Fruit fly (Drosophila melanogaster) whole organism, pupa: ENCODE measurements around the gene CG9727.

Source experiments
- CG10348 ChIP-seq: fragments of 200-800 bp; sonication (Bioruptor generic); IDR thresholded peaks from 2 replicates; pipeline ENCODE4 v1.3.6; 2022; ENCODE audit warnings: missing biosample characterization, missing genetic modification characterization
- CG12605 ChIP-seq: fragments of 200-800 bp; sonication (Bioruptor generic); IDR thresholded peaks from 2 replicates; pipeline ENCODE4 v1.3.6; 2022; ENCODE audit warnings: missing biosample characterization, missing genetic modification characterization
- CG13204 ChIP-seq: fragments of 200-800 bp; sonication (Bioruptor generic); optimal IDR thresholded peaks from 2 replicates; lab custom pipeline; 2018; ENCODE audit warnings: missing biosample characterization, mild to moderate bottlenecking, missing genetic modification characterization, moderate library complexity
- CG14655 ChIP-seq: fragments of 200-800 bp; sonication (Bioruptor generic); optimal IDR thresholded peaks from 3 replicates; lab custom pipeline; 2017; ENCODE audit warnings: mild to moderate bottlenecking, missing biosample characterization, missing genetic modification reagents, missing genetic modification characterization
- CG15710 ChIP-seq: fragments of 200-800 bp; sonication (Bioruptor generic); optimal IDR thresholded peaks from 2 replicates; lab custom pipeline; 2018; ENCODE audit warnings: missing biosample characterization, mild to moderate bottlenecking, missing genetic modification characterization, moderate library complexity
- CG17806 ChIP-seq: fragments of 200-800 bp; sonication (Bioruptor generic); optimal IDR thresholded peaks from 2 replicates; lab custom pipeline; 2018; ENCODE audit warnings: missing biosample characterization, mild to moderate bottlenecking, missing genetic modification characterization, moderate library complexity
- CG32121 ChIP-seq: fragments of 200-800 bp; sonication (Bioruptor generic); IDR thresholded peaks from 2 replicates; pipeline ENCODE4 v1.3.6; 2022; ENCODE audit warnings: missing biosample characterization, missing genetic modification characterization
- CG34367 ChIP-seq: fragments of 200-800 bp; sonication (Bioruptor generic); optimal IDR thresholded peaks from 2 replicates; lab custom pipeline; 2018; ENCODE audit warnings: missing biosample characterization, mild to moderate bottlenecking, missing genetic modification characterization
- CG4496 ChIP-seq: fragments of 200-800 bp; sonication (Bioruptor generic); IDR thresholded peaks from 3 replicates; pipeline ENCODE4 v1.3.6; 2022; ENCODE audit warnings: missing biosample characterization, missing genetic modification characterization
- CG8159 ChIP-seq: fragments of 200-800 bp; sonication (Bioruptor generic); optimal IDR thresholded peaks from 3 replicates; lab custom pipeline; 2018; ENCODE audit warnings: missing biosample characterization, mild to moderate bottlenecking, missing genetic modification characterization, moderate library complexity
- CG8301 ChIP-seq: fragments of 200-800 bp; sonication (Bioruptor generic); optimal IDR thresholded peaks from 2 replicates; lab custom pipeline; 2018; ENCODE audit warnings: missing biosample characterization, mild to moderate bottlenecking, missing genetic modification characterization
- CG9948 ChIP-seq: fragments of 200-800 bp; sonication (Bioruptor generic); optimal IDR thresholded peaks from 2 replicates; lab custom pipeline; 2018; ENCODE audit warnings: missing biosample characterization, mild to moderate bottlenecking, missing genetic modification characterization, moderate library complexity
- D1 ChIP-seq: fragments of 200-800 bp; sonication (Bioruptor generic); optimal IDR thresholded peaks from 2 replicates; lab custom pipeline; 2018; ENCODE audit warnings: missing biosample characterization, mild to moderate bottlenecking, missing genetic modification characterization, moderate library complexity
- EcR ChIP-seq: fragments of 200-800 bp; sonication (Bioruptor generic); optimal IDR thresholded peaks from 3 replicates; lab custom pipeline; 2019; ENCODE audit warnings: missing biosample characterization, missing genetic modification characterization, mild to moderate bottlenecking, moderate library complexity, missing genetic modification reagents
- Ets98B ChIP-seq: fragments of 200-800 bp; sonication (Bioruptor generic); IDR thresholded peaks from 2 replicates; pipeline ENCODE4 v1.3.6; 2022; ENCODE audit warnings: missing biosample characterization, missing genetic modification characterization
- Pif1A ChIP-seq: fragments of 200-800 bp; sonication (Bioruptor generic); optimal IDR thresholded peaks from 3 replicates; lab custom pipeline; 2016; ENCODE audit warnings: missing biosample characterization, missing genetic modification characterization
- Pif1B ChIP-seq: fragments of 200-800 bp; sonication (Bioruptor generic); optimal IDR thresholded peaks from 3 replicates; lab custom pipeline; 2016; ENCODE audit warnings: missing biosample characterization, missing genetic modification characterization
- Snoo ChIP-seq: fragments of 200-800 bp; sonication (Bioruptor generic); optimal IDR thresholded peaks from 3 replicates; lab custom pipeline; 2017; ENCODE audit warnings: missing biosample characterization, mild to moderate bottlenecking, missing genetic modification characterization, inconsistent platforms
- fd96Ca ChIP-seq: fragments of 200-800 bp; sonication (Bioruptor generic); IDR thresholded peaks from 3 replicates; pipeline ENCODE4 v1.3.6; 2022; ENCODE audit warnings: missing biosample characterization, missing genetic modification characterization
- gl ChIP-seq: fragments of 200-800 bp; sonication (Bioruptor generic); optimal IDR thresholded peaks from 2 replicates; lab custom pipeline; 2018; ENCODE audit warnings: missing biosample characterization, mild to moderate bottlenecking, missing genetic modification characterization
- rn ChIP-seq: fragments of 200-800 bp; sonication (Bioruptor generic); IDR thresholded peaks from 2 replicates; pipeline ENCODE4 v1.3.6; 2022; ENCODE audit warnings: missing biosample characterization, missing genetic modification characterization

Gene CG9727

DNA sequence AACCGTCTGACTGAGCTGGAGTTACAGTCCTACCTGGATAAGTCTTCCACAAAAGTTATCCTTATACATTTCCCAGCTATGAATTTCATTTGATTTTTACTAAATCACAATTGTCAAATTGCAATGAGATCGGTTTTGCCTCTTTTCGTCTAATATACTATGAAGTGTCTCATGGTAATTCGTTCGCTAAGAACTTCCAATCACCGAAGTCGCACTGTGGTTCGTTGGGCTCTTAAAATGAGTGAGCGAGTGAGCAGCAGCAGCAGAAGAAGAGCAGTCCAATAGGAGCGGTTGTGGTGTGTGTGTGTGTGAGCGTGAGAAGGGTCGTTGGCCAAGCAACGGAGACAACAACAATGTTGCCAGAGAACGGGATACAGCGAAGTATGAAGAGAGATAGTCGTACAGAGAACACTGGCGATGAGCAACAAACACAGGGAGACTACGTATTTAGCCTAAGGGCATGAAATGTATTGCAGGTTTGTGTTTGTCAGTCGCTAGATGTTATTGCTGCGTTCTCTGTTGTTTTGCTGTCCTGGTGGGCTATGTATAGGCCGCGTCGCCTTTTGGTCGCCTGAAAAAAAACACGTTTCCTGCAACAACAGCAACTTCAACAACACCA, 32.4 kb downstream of the CG9727 start:
- TF ChIP-seq CG8301 (tag; lab: Kevin White, UChicago), result peak; percentile 95
- TF ChIP-seq CG13204 (GFP tag; lab: Kevin White, UChicago), result peak; percentile 86
- peak; percentile 98 for TF ChIP-seq EcR (GFP tag; lab: Kevin White, UChicago)
- peak; percentile 98 for TF ChIP-seq Pif1B
- peak; percentile 68 for TF ChIP-seq D1 (tag; lab: Kevin White, UChicago)
- peak; percentile 87 for TF ChIP-seq rn (GFP tag; lab: Robert Waterston, UW)
- TF ChIP-seq CG4496, result peak; percentile 95
- TF ChIP-seq gl (tag; lab: Kevin White, UChicago), result peak; percentile 95
- peak; percentile 69 for TF ChIP-seq CG12605 (GFP tag; lab: Robert Waterston, UW)
- peak; percentile 96 for TF ChIP-seq CG9948 (tag; lab: Kevin White, UChicago)
- TF ChIP-seq CG34367 (tag; lab: Kevin White, UChicago), result peak; percentile 97
- TF ChIP-seq CG15710 (tag; lab: Kevin White, UChicago), result peak; percentile 96
- peak; percentile 97 for TF ChIP-seq Snoo (tag; lab: Kevin White, UChicago)
- peak; percentile 98 for TF ChIP-seq Pif1A (GFP tag; lab: Kevin White, UChicago)
- TF ChIP-seq CG14655 (GFP tag; lab: Kevin White, UChicago), result peak; percentile 96
- peak; percentile 84 for TF ChIP-seq CG32121 (GFP tag; lab: Robert Waterston, UW)
- TF ChIP-seq Ets98B (GFP tag; lab: Robert Waterston, UW), result peak; percentile 89
- TF ChIP-seq CG8159 (tag; lab: Kevin White, UChicago), result peak; percentile 96
- TF ChIP-seq CG10348 (GFP tag; lab: Robert Waterston, UW), result peak; percentile 60
- peak; percentile 97 for TF ChIP-seq CG17806 (tag; lab: Kevin White, UChicago)
- TF ChIP-seq fd96Ca, result peak; percentile 94

dm6 chr3R:6423128-6423527, 33.3 kb downstream of the CG9727 start:
- TF ChIP-seq CG8159 (tag; lab: Kevin White, UChicago) (no peak), CG9948 (tag; lab: Kevin White, UChicago) (no peak), fd96Ca (no peak), CG17806 (tag; lab: Kevin White, UChicago) (no peak), CG32121 (GFP tag; lab: Robert Waterston, UW) (no peak), CG15710 (tag; lab: Kevin White, UChicago) (no peak), CG8301 (tag; lab: Kevin White, UChicago) (no peak), rn (GFP tag; lab: Robert Waterston, UW) (no peak), Ets98B (GFP tag; lab: Robert Waterston, UW) (no peak), CG14655 (GFP tag; lab: Kevin White, UChicago) (no peak), gl (tag; lab: Kevin White, UChicago) (no peak), EcR (GFP tag; lab: Kevin White, UChicago) (no peak), CG10348 (GFP tag; lab: Robert Waterston, UW) (no peak), Pif1A (GFP tag; lab: Kevin White, UChicago) (no peak), D1 (tag; lab: Kevin White, UChicago) (no peak)

dm6 chr3R:6421712-6422141, 34.7 kb downstream of the CG9727 start:
- no peak for TF ChIP-seq CG9948 (tag; lab: Kevin White, UChicago)
- TF ChIP-seq rn (GFP tag; lab: Robert Waterston, UW), result no peak
- TF ChIP-seq EcR (GFP tag; lab: Kevin White, UChicago), result peak; percentile 98
- TF ChIP-seq CG13204 (GFP tag; lab: Kevin White, UChicago), result peak; percentile 70
- no peak for TF ChIP-seq CG34367 (tag; lab: Kevin White, UChicago)
- TF ChIP-seq CG4496, result no peak
- peak; percentile 16 for TF ChIP-seq Pif1A (GFP tag; lab: Kevin White, UChicago)
- TF ChIP-seq CG32121 (GFP tag; lab: Robert Waterston, UW), result 0 out of 2 replicates have a peak, but pooled peaks have one; percentile 39
- no peak for TF ChIP-seq CG10348 (GFP tag; lab: Robert Waterston, UW)
- TF ChIP-seq CG14655 (GFP tag; lab: Kevin White, UChicago), result no peak
- TF ChIP-seq gl (tag; lab: Kevin White, UChicago), result no peak
- no peak for TF ChIP-seq CG12605 (GFP tag; lab: Robert Waterston, UW)
- TF ChIP-seq D1 (tag; lab: Kevin White, UChicago), result no peak
- no peak for TF ChIP-seq CG15710 (tag; lab: Kevin White, UChicago)
- TF ChIP-seq CG8301 (tag; lab: Kevin White, UChicago), result no peak
- TF ChIP-seq fd96Ca, result no peak
- TF ChIP-seq Ets98B (GFP tag; lab: Robert Waterston, UW), result 0 out of 2 replicates have a peak, but pooled peaks have one; percentile 27
- no peak for TF ChIP-seq CG17806 (tag; lab: Kevin White, UChicago)
- TF ChIP-seq Snoo (tag; lab: Kevin White, UChicago), result peak; percentile 10
- TF ChIP-seq Pif1B, result no peak
- no peak for TF ChIP-seq CG8159 (tag; lab: Kevin White, UChicago)

dm6 chr3R:6421263-6421662, 35.2 kb downstream of the CG9727 start:
- TF ChIP-seq fd96Ca, result no peak
- no peak for TF ChIP-seq CG13204 (GFP tag; lab: Kevin White, UChicago)
- TF ChIP-seq CG12605 (GFP tag; lab: Robert Waterston, UW), result no peak
- TF ChIP-seq CG32121 (GFP tag; lab: Robert Waterston, UW), result no peak
- no peak for TF ChIP-seq D1 (tag; lab: Kevin White, UChicago)
- no peak for TF ChIP-seq Snoo (tag; lab: Kevin White, UChicago)
- no peak for TF ChIP-seq rn (GFP tag; lab: Robert Waterston, UW)
- no peak for TF ChIP-seq Pif1B
- TF ChIP-seq CG4496, result no peak
- no peak for TF ChIP-seq Ets98B (GFP tag; lab: Robert Waterston, UW)
- TF ChIP-seq CG8301 (tag; lab: Kevin White, UChicago), result no peak
- no peak for TF ChIP-seq EcR (GFP tag; lab: Kevin White, UChicago)

DNA sequence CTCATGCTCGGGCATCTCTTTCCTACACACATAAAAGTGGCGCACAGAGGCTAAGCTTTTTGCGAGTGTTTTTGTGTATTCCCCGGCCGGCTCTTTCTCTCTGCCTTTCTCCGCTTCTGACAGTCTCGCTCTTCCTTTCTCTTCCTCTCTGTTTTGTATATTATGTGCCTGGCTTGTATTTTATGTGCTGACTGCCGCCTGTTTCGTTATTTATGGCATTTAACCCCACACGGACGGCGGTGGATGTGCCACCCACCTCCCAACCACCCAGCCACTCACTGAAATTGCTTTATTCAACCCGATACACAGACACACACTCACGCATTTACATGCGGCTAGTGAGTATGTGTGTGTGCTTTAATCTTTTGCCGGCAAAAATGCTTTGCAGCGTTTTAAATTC, 36.5 kb downstream of the CG9727 start:
- no peak for TF ChIP-seq CG34367 (tag; lab: Kevin White, UChicago)
- no peak for TF ChIP-seq CG13204 (GFP tag; lab: Kevin White, UChicago)
- 0 out of 3 replicates have a peak, but pooled peaks have one; percentile 18 for TF ChIP-seq fd96Ca
- no peak for TF ChIP-seq CG10348 (GFP tag; lab: Robert Waterston, UW)
- peak; percentile 32; the same call in 1 of the 2 replicates for TF ChIP-seq CG12605 (GFP tag; lab: Robert Waterston, UW)
- no peak for TF ChIP-seq CG8301 (tag; lab: Kevin White, UChicago)
- peak; percentile 28 for TF ChIP-seq EcR (GFP tag; lab: Kevin White, UChicago)
- no peak for TF ChIP-seq rn (GFP tag; lab: Robert Waterston, UW)
